Fruit fly (Drosophila melanogaster) whole organism, embryonic: Measurements from ENCODE around the gene akirin.

ENCODE experiments used
- ATbp ChIP-seq: fragments of 200-800 bp; sonication (Bioruptor generic); optimal IDR thresholded peaks from 2 replicates; lab custom pipeline; 2017; ENCODE audit warnings: missing biosample characterization, mild to moderate bottlenecking, missing genetic modification characterization, missing genetic modification reagents
- Ada2b ChIP-seq: fragments of 200-800 bp; sonication (Bioruptor generic); IDR thresholded peaks from 2 replicates; pipeline ENCODE4 v1.3.6; 2022; ENCODE audit warnings: missing biosample characterization, missing genetic modification characterization
- Aef1 ChIP-seq: fragments of 200-800 bp; sonication (Bioruptor generic); IDR thresholded peaks from 3 replicates; pipeline ENCODE4 v1.3.6; 2022; ENCODE audit warnings: missing biosample characterization, missing genetic modification characterization
- CG10274 ChIP-seq: fragments of 200-800 bp; sonication (Bioruptor generic); optimal IDR thresholded peaks from 3 replicates; lab custom pipeline; 2017; ENCODE audit warnings: missing biosample characterization, mild to moderate bottlenecking, missing genetic modification characterization
- CG10321 ChIP-seq: fragments of 200-800 bp; sonication (Bioruptor generic); IDR thresholded peaks from 2 replicates; pipeline ENCODE4 v1.3.6; 2022; ENCODE audit warnings: missing biosample characterization, missing genetic modification characterization
- CG10959 ChIP-seq: fragments of 200-800 bp; sonication (Bioruptor generic); IDR thresholded peaks from 2 replicates; pipeline ENCODE4 v1.3.6; 2022; ENCODE audit warnings: missing biosample characterization, missing genetic modification characterization
- CG11247 ChIP-seq: fragments of 200-800 bp; sonication (Bioruptor generic); IDR thresholded peaks from 2 replicates; pipeline ENCODE4 v1.3.6; 2022; ENCODE audit warnings: missing biosample characterization, missing genetic modification characterization
- CG11723 ChIP-seq: fragments of 200-800 bp; sonication (Bioruptor generic); optimal IDR thresholded peaks from 2 replicates; lab custom pipeline; 2017; ENCODE audit warnings: missing biosample characterization, mild to moderate bottlenecking, missing genetic modification characterization
- CG12071 ChIP-seq: fragments of 200-800 bp; sonication (Bioruptor generic); optimal IDR thresholded peaks from 3 replicates; lab custom pipeline; 2018; ENCODE audit warnings: missing biosample characterization, mild to moderate bottlenecking, missing genetic modification characterization
- CG12236 ChIP-seq: fragments of 200-800 bp; sonication (Bioruptor generic); optimal IDR thresholded peaks from 2 replicates; lab custom pipeline; 2016; ENCODE audit warnings: missing biosample characterization, missing genetic modification characterization
- CG13296 ChIP-seq: fragments of 200-800 bp; sonication (Bioruptor generic); optimal IDR thresholded peaks from 3 replicates; lab custom pipeline; 2018; ENCODE audit warnings: missing biosample characterization, mild to moderate bottlenecking, missing genetic modification characterization
- CG13775 ChIP-seq: fragments of 200-800 bp; sonication (Bioruptor generic); optimal IDR thresholded peaks from 3 replicates; lab custom pipeline; 2017; ENCODE audit warnings: missing biosample characterization, mild to moderate bottlenecking, missing genetic modification characterization
- CG14860 ChIP-seq: fragments of 200-800 bp; sonication (Bioruptor generic); IDR thresholded peaks from 3 replicates; pipeline ENCODE4 v1.3.6; 2022; ENCODE audit warnings: missing biosample characterization, missing genetic modification characterization; ENCODE audit not compliant: partially characterized antibody
- CG15011 ChIP-seq: fragments of 200-800 bp; sonication (Bioruptor generic); optimal IDR thresholded peaks from 3 replicates; lab custom pipeline; 2018; ENCODE audit warnings: missing biosample characterization, mild to moderate bottlenecking, missing genetic modification characterization
- CG15696 ChIP-seq: fragments of 200-800 bp; sonication (Bioruptor generic); optimal IDR thresholded peaks from 2 replicates; lab custom pipeline; 2019; ENCODE audit warnings: missing biosample characterization, mild to moderate bottlenecking, missing genetic modification characterization, moderate library complexity
- CG17385 ChIP-seq: fragments of 200-800 bp; sonication (Bioruptor generic); optimal IDR thresholded peaks from 3 replicates; lab custom pipeline; 2018; ENCODE audit warnings: missing biosample characterization, mild to moderate bottlenecking, missing genetic modification characterization
- CG18011 ChIP-seq: fragments of 200-800 bp; sonication (Bioruptor generic); optimal IDR thresholded peaks from 2 replicates; lab custom pipeline; 2017; ENCODE audit warnings: missing biosample characterization, missing genetic modification characterization, mild to moderate bottlenecking, moderate library complexity, missing genotype
- CG31224 ChIP-seq: fragments of 200-800 bp; sonication (Bioruptor generic); IDR thresholded peaks from 2 replicates; pipeline ENCODE4 v1.3.6; 2022; ENCODE audit warnings: missing biosample characterization, missing genetic modification characterization
- CG3407 ChIP-seq: fragments of 200-800 bp; sonication (Bioruptor generic); optimal IDR thresholded peaks from 2 replicates; lab custom pipeline; 2018; ENCODE audit warnings: missing biosample characterization, mild to moderate bottlenecking, missing genetic modification characterization
- CG3847 ChIP-seq: fragments of 200-800 bp; sonication (Bioruptor generic); IDR thresholded peaks from 2 replicates; pipeline ENCODE4 v1.3.6; 2022; ENCODE audit warnings: missing biosample characterization, missing genetic modification characterization
- CG4854 ChIP-seq: fragments of 200-800 bp; sonication (Bioruptor generic); optimal IDR thresholded peaks from 2 replicates; lab custom pipeline; 2016; ENCODE audit warnings: missing biosample characterization, missing genetic modification characterization, inconsistent platforms
- CG6791 ChIP-seq: fragments of 200-800 bp; sonication (Bioruptor generic); IDR thresholded peaks from 3 replicates; pipeline ENCODE4 v1.3.6; 2022; ENCODE audit warnings: missing biosample characterization, missing genetic modification characterization; ENCODE audit not compliant: partially characterized antibody
- CG7372 ChIP-seq: fragments of 200-800 bp; sonication (Bioruptor generic); IDR thresholded peaks from 2 replicates; pipeline ENCODE4 v1.3.6; 2022; ENCODE audit warnings: missing biosample characterization, missing genetic modification characterization
- CG7556 ChIP-seq: fragments of 200-800 bp; sonication (Bioruptor generic); optimal IDR thresholded peaks from 2 replicates; lab custom pipeline; 2017; ENCODE audit warnings: missing biosample characterization, mild to moderate bottlenecking, missing genetic modification characterization
- H2.0 ChIP-seq: fragments of 200-800 bp; sonication (Bioruptor generic); IDR thresholded peaks from 2 replicates; pipeline ENCODE4 v1.3.6; 2022; ENCODE audit warnings: missing biosample characterization, missing genetic modification characterization
- HLH4C ChIP-seq: fragments of 200-800 bp; sonication (Bioruptor generic); IDR thresholded peaks from 3 replicates; pipeline ENCODE4 v1.3.6; 2022; ENCODE audit warnings: missing biosample characterization, missing genetic modification characterization; ENCODE audit not compliant: partially characterized antibody
- Usf ChIP-seq: fragments of 200-800 bp; sonication (Bioruptor generic); optimal IDR thresholded peaks from 2 replicates; lab custom pipeline; 2017; ENCODE audit warnings: missing genotype, missing biosample characterization, missing genetic modification characterization
- az2 ChIP-seq: fragments of 200-800 bp; sonication (Bioruptor generic); optimal IDR thresholded peaks from 3 replicates; lab custom pipeline; 2016; ENCODE audit warnings: missing biosample characterization, missing genetic modification characterization
- bbx ChIP-seq: fragments of 200-800 bp; sonication (Bioruptor generic); IDR thresholded peaks from 2 replicates; pipeline ENCODE4 v1.3.6; 2022; ENCODE audit warnings: missing biosample characterization, missing genetic modification characterization; ENCODE audit not compliant: partially characterized antibody
- bowl ChIP-seq: fragments of 200-800 bp; sonication (Bioruptor generic); IDR thresholded peaks from 2 replicates; pipeline ENCODE4 v1.3.6; 2022; ENCODE audit warnings: missing biosample characterization, missing genetic modification characterization
- br ChIP-seq: fragments of >200 bp; optimal IDR thresholded peaks from 2 replicates; lab custom pipeline; 2017
- cato ChIP-seq: fragments of 200-800 bp; sonication (Bioruptor generic); optimal IDR thresholded peaks from 2 replicates; lab custom pipeline; 2016; ENCODE audit warnings: missing biosample characterization, missing genetic modification characterization, borderline replicate concordance
- chinmo ChIP-seq: fragments of 200-800 bp; sonication (Bioruptor generic); IDR thresholded peaks from 4 replicates; pipeline ENCODE4 v1.3.6; 2022; ENCODE audit warnings: missing biosample characterization, missing genetic modification characterization; ENCODE audit not compliant: partially characterized antibody
- chn ChIP-seq: fragments of 200-800 bp; sonication (Bioruptor generic); optimal IDR thresholded peaks from 2 replicates; lab custom pipeline; 2016; ENCODE audit warnings: missing biosample characterization, missing genetic modification characterization
- hth ChIP-seq: fragments of >200 bp; optimal IDR thresholded peaks from 2 replicates; lab custom pipeline; 2017; ENCODE audit warnings: inconsistent platforms
- jumu ChIP-seq: fragments of 200-800 bp; sonication (Bioruptor generic); optimal IDR thresholded peaks from 3 replicates; lab custom pipeline; 2016; ENCODE audit warnings: missing biosample characterization, missing genetic modification characterization
- lmd ChIP-seq: fragments of 200-800 bp; sonication (Bioruptor generic); IDR thresholded peaks from 2 replicates; pipeline ENCODE4 v1.3.6; 2022; ENCODE audit warnings: missing biosample characterization, missing genetic modification characterization
- mam ChIP-seq: fragments of 200-800 bp; sonication (Bioruptor generic); optimal IDR thresholded peaks from 3 replicates; lab custom pipeline; 2016; ENCODE audit warnings: missing biosample characterization, missing genetic modification characterization
- nom ChIP-seq: fragments of 200-800 bp; sonication (Bioruptor generic); optimal IDR thresholded peaks from 2 replicates; lab custom pipeline; 2017; ENCODE audit warnings: missing biosample characterization, missing genetic modification characterization, mild to moderate bottlenecking, moderate library complexity, missing genetic modification reagents
- prd ChIP-seq, 3 experiments: fragments of >200 bp in 2 of 3; fragments of 200-800 bp in 1 of 3; sonication (Bioruptor generic) in 1 of 3; optimal IDR thresholded peaks in 2 of 3; IDR thresholded peaks in 1 of 3; 2 replicates in 2 of 3; 3 replicates in 1 of 3; pipeline versions ENCODE4 v1.3.6 to Lab custom; 2017 to 2022; ENCODE audit warnings: missing biosample characterization in 1 of 3, missing genetic modification characterization in 1 of 3
- pum ChIP-seq: fragments of 200-800 bp; sonication (Bioruptor generic); optimal IDR thresholded peaks from 2 replicates; lab custom pipeline; 2016; ENCODE audit warnings: missing biosample characterization, missing genetic modification characterization
- sc ChIP-seq, 3 experiments: fragments of >200 bp in 2 of 3; fragments of 200-800 bp in 1 of 3; sonication (Bioruptor generic) in 1 of 3; optimal IDR thresholded peaks; 2 replicates in 2 of 3; 3 replicates in 1 of 3; lab custom pipeline; 2017; ENCODE audit warnings: mild to moderate bottlenecking in 1 of 3, missing biosample characterization in 1 of 3, missing genetic modification characterization in 1 of 3, missing genetic modification reagents in 1 of 3
- sens ChIP-seq: fragments of 200-800 bp; sonication (Bioruptor generic); peaks from one replicate; lab custom pipeline; 2016; ENCODE audit warnings: missing biosample characterization, missing genetic modification characterization
- sim ChIP-seq: fragments of 200-800 bp; sonication (Bioruptor generic); IDR thresholded peaks from 2 replicates; pipeline ENCODE4 v1.3.6; 2022; ENCODE audit warnings: missing biosample characterization, missing genetic modification characterization
- tap ChIP-seq: fragments of 200-800 bp; optimal IDR thresholded peaks from 3 replicates; lab custom pipeline; 2019; ENCODE audit warnings: missing biosample characterization, mild to moderate bottlenecking, missing genetic modification characterization, moderate library complexity
- tio ChIP-seq: fragments of 200-800 bp; sonication (Bioruptor generic); optimal IDR thresholded peaks from 2 replicates; lab custom pipeline; 2017; ENCODE audit warnings: missing biosample characterization, missing genetic modification characterization, inconsistent platforms
- ttk ChIP-seq: fragments of 200-800 bp; sonication (Bioruptor generic); IDR thresholded peaks from 2 replicates; pipeline ENCODE4 v2.1.2; 2022; ENCODE audit warnings: missing biosample characterization, missing genetic modification characterization
- usp ChIP-seq: fragments of >200 bp; optimal IDR thresholded peaks from 2 replicates; lab custom pipeline; 2017; ENCODE audit warnings: missing biosample characterization, missing genetic modification characterization
- yki ChIP-seq: fragments of >200 bp; optimal IDR thresholded peaks from 3 replicates; lab custom pipeline; 2018

The akirin gene

dm6 chr3L:7347984-7348631, 21.5 kb upstream of the akirin start, which contains the start of the genes Srp19 and qm (continued):
- TF ChIP-seq CG10321: no peak
- TF ChIP-seq CG15011 (GFP tag; lab: Kevin White, UChicago): no peak
- TF ChIP-seq lmd (GFP tag; lab: Robert Waterston, UW): peak; percentile 36; the same call in 1 of the 2 replicates
- TF ChIP-seq tio: no peak
- TF ChIP-seq tap (tag; lab: Kevin White, UChicago): no peak
- no peak for TF ChIP-seq prd (optimal IDR thresholded peaks at IDR 0.05; lab: Kevin White, UChicago)
- peak; percentile 71 for TF ChIP-seq prd (GFP tag; IDR thresholded peaks at IDR 0.05; lab: Robert Waterston, UW)
- TF ChIP-seq jumu (GFP tag; lab: Kevin White, UChicago): peak; percentile 64
- TF ChIP-seq H2.0 (GFP tag; lab: Robert Waterston, UW): 0 out of 2 replicates have a peak, but pooled peaks have one; percentile 2
- TF ChIP-seq CG7372 (GFP tag; lab: Robert Waterston, UW): no peak
- peak; percentile 65 for TF ChIP-seq nom (GFP tag; lab: Kevin White, UChicago)
- TF ChIP-seq CG11723: no peak
- TF ChIP-seq CG11247: no peak; the same call in 1 of the 2 replicates
- TF ChIP-seq bbx (GFP tag; lab: Robert Waterston, UW): peak; percentile 83
- peak; percentile 57 for TF ChIP-seq CG3847
- TF ChIP-seq CG13775 (GFP tag; lab: Kevin White, UChicago): peak; percentile 31
- peak; percentile 55 for TF ChIP-seq CG12071 (GFP tag; lab: Kevin White, UChicago)
- peak; percentile 77; the same call in 2 of the 3 replicates for TF ChIP-seq CG14860
- TF ChIP-seq CG17385: no peak
- TF ChIP-seq CG3407 (GFP tag; lab: Kevin White, UChicago): no peak
- no peak; the same call in 1 of the 2 replicates for TF ChIP-seq CG10959 (GFP tag; lab: Robert Waterston, UW)
- peak; percentile 26 for TF ChIP-seq CG4854 (GFP tag; lab: Kevin White, UChicago)
- TF ChIP-seq Aef1 (GFP tag; lab: Robert Waterston, UW): peak; percentile 88
- TF ChIP-seq sens (GFP tag; lab: Kevin White, UChicago): peak; percentile 84
- TF ChIP-seq yki: no peak
- no peak for TF ChIP-seq hth
- peak; percentile 57 for TF ChIP-seq pum (GFP tag; lab: Kevin White, UChicago)
- TF ChIP-seq CG12236 (GFP tag; lab: Kevin White, UChicago): no peak
- peak; percentile 15 for TF ChIP-seq cato (GFP tag; lab: Kevin White, UChicago)
- peak; percentile 73 for TF ChIP-seq HLH4C
- peak; percentile 97 for TF ChIP-seq chinmo
- TF ChIP-seq sim (GFP tag; lab: Robert Waterston, UW): 0 out of 2 replicates have a peak, but pooled peaks have one; percentile 31
- TF ChIP-seq CG18011 (GFP tag; lab: Kevin White, UChicago): no peak
- TF ChIP-seq az2 (GFP tag; lab: Kevin White, UChicago): peak; percentile 47
- peak; percentile 70 for TF ChIP-seq mam (GFP tag; lab: Kevin White, UChicago)
- peak; percentile 56 for TF ChIP-seq CG7556 (GFP tag; lab: Kevin White, UChicago)
- TF ChIP-seq CG31224 (GFP tag; lab: Robert Waterston, UW): no peak
- TF ChIP-seq bowl (GFP tag; lab: Robert Waterston, UW): no peak
- no peak for TF ChIP-seq CG13296 (GFP tag; lab: Kevin White, UChicago)
- no peak for TF ChIP-seq CG10274
- TF ChIP-seq ttk (GFP tag; lab: Robert Waterston, UW): no peak
- peak; percentile 83; the same call in 2 of the 3 replicates for TF ChIP-seq CG6791
- TF ChIP-seq CG15696 (tag; lab: Kevin White, UChicago): peak; percentile 53
- TF ChIP-seq chn (GFP tag; lab: Kevin White, UChicago): peak; percentile 44
- TF ChIP-seq Usf (GFP tag; lab: Kevin White, UChicago): no peak
- TF ChIP-seq br (lab: Kevin White, UChicago): no peak
- no peak for TF ChIP-seq sc (optimal IDR thresholded peaks at IDR 0.05; lab: Kevin White, UChicago)
- TF ChIP-seq sc (GFP tag; optimal IDR thresholded peaks at IDR 0.05; lab: Kevin White, UChicago): no peak
- no peak for TF ChIP-seq usp (GFP tag; lab: Kevin White, UChicago)
- TF ChIP-seq Ada2b: peak; percentile 31; the same call in 1 of the 2 replicates
- no peak for TF ChIP-seq ATbp
